Worm (Caenorhabditis elegans) whole organism, mixed stage, embryonic: ENCODE data around the gene irld-49.

Experiments used
- M03D4.4 ChIP-seq: sonication (generic microtip); optimal IDR thresholded peaks from 2 replicates; lab custom pipeline; 2017; ENCODE audit warnings: mild to moderate bottlenecking, missing genetic modification characterization, missing compliant biosample characterization
- bed-3 ChIP-seq: fragments of 200-800 bp; sonication (Bioruptor generic); optimal IDR thresholded peaks from 3 replicates; lab custom pipeline; 2018; ENCODE audit warnings: mild to moderate bottlenecking, missing genetic modification characterization, moderate library complexity, missing compliant biosample characterization
- blmp-1 ChIP-seq: fragments of 150-350 bp; optimal IDR thresholded peaks from 2 replicates; lab custom pipeline; 2014; ENCODE audit warnings: missing biosample characterization, missing genetic modification characterization
- ceh-83 ChIP-seq: fragments of 200-800 bp; sonication (Bioruptor generic); optimal IDR thresholded peaks from 2 replicates; lab custom pipeline; 2018; ENCODE audit warnings: mild to moderate bottlenecking, missing genetic modification characterization, missing compliant biosample characterization
- ces-1 ChIP-seq: fragments of 150-350 bp; optimal IDR thresholded peaks from 2 replicates; lab custom pipeline; 2014; ENCODE audit warnings: missing biosample characterization, missing genetic modification reagents, missing genetic modification characterization
- cnd-1 ChIP-seq: fragments of 200-800 bp; sonication (Bioruptor generic); optimal IDR thresholded peaks from 2 replicates; lab custom pipeline; 2018; ENCODE audit warnings: mild to moderate bottlenecking, missing genetic modification characterization, missing compliant biosample characterization
- drap-1 ChIP-seq: fragments of 200-800 bp; sonication (Bioruptor generic); optimal IDR thresholded peaks from 3 replicates; lab custom pipeline; 2018; ENCODE audit warnings: mild to moderate bottlenecking, missing genetic modification characterization, missing compliant biosample characterization
- elt-1 ChIP-seq: sonication (generic microtip); optimal IDR thresholded peaks from 2 replicates; lab custom pipeline; 2017; ENCODE audit warnings: missing genetic modification characterization, mild to moderate bottlenecking, missing compliant biosample characterization, antibody characterized with exemption, moderate library complexity, borderline replicate concordance; ENCODE audit not compliant: insufficient read depth
- elt-3 ChIP-seq: fragments of 150-350 bp; optimal IDR thresholded peaks from 2 replicates; lab custom pipeline; 2014; ENCODE audit warnings: missing biosample characterization, missing genetic modification characterization
- flh-1 ChIP-seq: fragments of 200-800 bp; sonication (Bioruptor generic); optimal IDR thresholded peaks from 2 replicates; lab custom pipeline; 2018; ENCODE audit warnings: mild to moderate bottlenecking, missing genetic modification characterization, moderate library complexity, missing compliant biosample characterization
- ham-2 ChIP-seq: fragments of 200-800 bp; sonication (Bioruptor generic); optimal IDR thresholded peaks from 2 replicates; lab custom pipeline; 2018; ENCODE audit warnings: mild to moderate bottlenecking, missing genetic modification characterization, missing compliant biosample characterization
- hlh-1 ChIP-seq: fragments of 150-350 bp; optimal IDR thresholded peaks from 2 replicates; lab custom pipeline; 2014; ENCODE audit warnings: missing biosample characterization, missing genetic modification reagents, missing genetic modification characterization
- lsy-2 ChIP-seq: fragments of 150-350 bp; optimal IDR thresholded peaks from 2 replicates; lab custom pipeline; 2014; ENCODE audit warnings: missing biosample characterization, missing genetic modification characterization
- mab-5 ChIP-seq: fragments of 150-350 bp; optimal IDR thresholded peaks from 2 replicates; lab custom pipeline; 2014; ENCODE audit warnings: missing biosample characterization, missing genetic modification characterization
- mep-1 ChIP-seq: fragments of 150-350 bp; optimal IDR thresholded peaks from 2 replicates; lab custom pipeline; 2017; ENCODE audit warnings: missing biosample characterization, missing genetic modification reagents, missing genetic modification characterization, inconsistent platforms
- mls-2 ChIP-seq: sonication (generic microtip); optimal IDR thresholded peaks from 2 replicates; lab custom pipeline; 2016; ENCODE audit warnings: mild to moderate bottlenecking, missing genetic modification characterization, moderate library complexity, missing compliant biosample characterization
- nhr-237 ChIP-seq: fragments of 150-350 bp; optimal IDR thresholded peaks from 2 replicates; lab custom pipeline; 2014; ENCODE audit warnings: missing biosample characterization, missing genetic modification characterization
- nhr-28 ChIP-seq: fragments of 150-350 bp; optimal IDR thresholded peaks from 2 replicates; lab custom pipeline; 2014; ENCODE audit warnings: missing biosample characterization, missing genetic modification characterization
- nhr-76 ChIP-seq: sonication (generic microtip); optimal IDR thresholded peaks from 2 replicates; lab custom pipeline; 2017; ENCODE audit warnings: missing biosample characterization, missing genetic modification characterization
- pha-4 ChIP-seq: fragments of 150-350 bp; optimal IDR thresholded peaks from 2 replicates; lab custom pipeline; 2018; ENCODE audit warnings: missing biosample characterization, missing genetic modification reagents, missing genetic modification characterization
- sem-2 ChIP-seq: fragments of 200-800 bp; sonication (Bioruptor generic); optimal IDR thresholded peaks from 2 replicates; lab custom pipeline; 2018; ENCODE audit warnings: mild to moderate bottlenecking, missing genetic modification characterization, missing compliant biosample characterization
- snpc-4 ChIP-seq: fragments of 150-350 bp; optimal IDR thresholded peaks from 2 replicates; lab custom pipeline; 2014; ENCODE audit warnings: missing biosample characterization, missing genetic modification characterization
- sptf-1 ChIP-seq: sonication (generic microtip); optimal IDR thresholded peaks from 2 replicates; lab custom pipeline; 2017; ENCODE audit warnings: mild to moderate bottlenecking, missing genetic modification characterization, moderate library complexity, missing compliant biosample characterization
- tbx-8 ChIP-seq: fragments of 200-800 bp; sonication (Bioruptor generic); optimal IDR thresholded peaks from 2 replicates; lab custom pipeline; 2018; ENCODE audit warnings: mild to moderate bottlenecking, missing genetic modification characterization, moderate library complexity, missing compliant biosample characterization
- unc-120 ChIP-seq: sonication (generic microtip); optimal IDR thresholded peaks from 2 replicates; lab custom pipeline; 2017; ENCODE audit warnings: missing genetic modification characterization, missing compliant biosample characterization; ENCODE audit not compliant: poor library complexity, severe bottlenecking
- unc-39 ChIP-seq: fragments of 150-350 bp; optimal IDR thresholded peaks from 2 replicates; lab custom pipeline; 2014; ENCODE audit warnings: missing biosample characterization, missing genetic modification characterization
- unc-62 ChIP-seq: fragments of 150-350 bp; optimal IDR thresholded peaks from 2 replicates; lab custom pipeline; 2014; ENCODE audit warnings: missing biosample characterization, missing genetic modification reagents, missing genetic modification characterization
- zip-8 ChIP-seq: fragments of 150-350 bp; optimal IDR thresholded peaks from 2 replicates; lab custom pipeline; 2014; ENCODE audit warnings: missing biosample characterization, missing genetic modification characterization
- ztf-11 ChIP-seq: fragments of 150-350 bp; optimal IDR thresholded peaks from 2 replicates; lab custom pipeline; 2014; ENCODE audit warnings: missing biosample characterization, missing genetic modification characterization

The irld-49 gene

DNA sequence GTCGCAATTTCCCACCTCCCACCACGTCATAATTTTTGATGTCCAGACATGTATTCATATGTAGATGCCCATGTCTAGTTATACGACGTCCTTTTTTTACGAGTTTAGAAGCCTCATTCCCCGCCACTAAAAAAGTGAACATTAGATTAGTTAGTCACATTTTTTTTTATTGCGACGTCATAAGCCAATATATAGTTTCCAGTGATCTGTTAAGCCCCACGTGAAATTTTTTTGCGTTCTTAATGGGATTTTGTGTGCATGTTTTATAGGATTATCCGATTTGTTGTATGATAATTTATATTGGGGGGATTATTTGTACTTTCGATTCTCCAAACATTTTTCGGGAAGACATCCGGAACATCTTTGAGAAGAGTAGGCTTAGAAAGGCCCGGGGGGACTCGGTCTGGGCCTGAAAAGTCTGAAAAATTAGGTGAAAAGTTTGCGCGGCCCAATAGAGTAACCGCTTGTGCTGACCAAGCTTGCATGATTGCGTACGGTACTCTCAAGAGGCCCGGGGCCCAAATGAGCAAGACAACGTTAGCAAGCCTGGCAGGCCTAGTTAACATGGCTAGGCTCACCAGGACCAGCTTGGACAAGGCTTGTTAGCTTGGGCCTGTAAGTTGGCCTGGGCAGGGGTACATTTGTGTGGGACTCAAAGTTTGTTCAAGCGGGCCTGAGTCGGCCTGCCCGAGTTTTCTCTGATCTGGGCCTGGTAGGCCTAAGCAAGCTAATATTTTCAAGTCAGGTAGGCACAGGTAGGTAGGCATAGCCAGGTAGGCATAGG lies 21.4 kb downstream of the irld-49 start:
- TF ChIP-seq bed-3 (GFP tag; lab: Kevin White, UChicago) (no peak), pha-4 (no peak), ces-1 (GFP tag; lab: Kevin White, UChicago) (no peak)

DNA sequence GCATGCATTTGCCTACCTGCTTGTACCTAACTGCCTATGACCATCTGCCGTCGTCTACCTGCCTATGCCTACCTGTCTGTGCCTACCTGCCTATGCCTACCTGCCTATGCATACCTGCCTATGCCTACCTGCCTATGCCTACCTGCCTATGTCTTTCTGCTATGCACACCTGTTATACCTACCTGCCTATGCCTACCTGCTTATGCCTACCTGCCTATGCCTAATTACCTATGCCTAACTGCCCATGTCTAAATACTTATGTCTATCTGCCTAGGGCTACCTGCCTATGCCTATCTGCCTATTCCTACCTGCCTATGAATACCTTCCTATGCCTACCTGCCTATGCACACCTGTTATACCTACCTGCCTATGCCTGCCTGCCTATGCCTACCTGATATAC lies 22.4 kb downstream of the irld-49 start:
- no peak for TF ChIP-seq pha-4
- no peak for TF ChIP-seq zip-8 (tag; lab: Kevin White, UChicago)
- no peak for TF ChIP-seq nhr-28
- TF ChIP-seq hlh-1, result no peak
- no peak for TF ChIP-seq snpc-4
- no peak for TF ChIP-seq drap-1
- TF ChIP-seq nhr-76, result no peak
- TF ChIP-seq ceh-83, result no peak
- TF ChIP-seq cnd-1 (tag; lab: Kevin White, UChicago), result no peak
- TF ChIP-seq sem-2 (GFP tag; lab: Kevin White, UChicago), result no peak
- TF ChIP-seq, all 35 proteins: peak for 0

DNA sequence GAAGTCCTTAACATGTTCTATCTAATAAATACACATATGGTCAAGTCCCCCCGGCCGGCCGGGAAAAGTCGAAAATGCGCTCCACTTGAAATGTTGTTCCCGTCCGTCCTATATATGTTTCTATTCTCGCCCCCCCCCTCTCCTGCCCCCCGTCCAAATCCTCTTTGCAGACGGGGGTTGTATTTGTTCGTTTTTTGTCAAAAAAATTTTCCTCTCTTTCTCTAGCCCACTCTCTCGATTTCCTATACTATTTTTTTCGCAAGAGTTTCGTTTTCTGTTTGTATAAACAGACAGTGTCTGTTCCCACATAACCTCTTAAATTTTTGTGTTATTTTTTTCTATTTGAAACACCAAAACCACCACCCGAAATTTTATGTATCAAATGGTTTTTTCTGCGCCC lies 23.1 kb downstream of the irld-49 start:
- no peak for TF ChIP-seq ztf-11 (tag; lab: Kevin White, UChicago)
- TF ChIP-seq blmp-1 (tag; lab: Kevin White, UChicago), result no peak
- TF ChIP-seq ham-2, result no peak
- no peak for TF ChIP-seq mep-1
- no peak for TF ChIP-seq unc-120 (tag; lab: Kevin White, UChicago)
- TF ChIP-seq lsy-2 (tag; lab: Kevin White, UChicago), result no peak
- no peak for TF ChIP-seq ces-1 (GFP tag; lab: Kevin White, UChicago)
- no peak for TF ChIP-seq snpc-4
- no peak for TF ChIP-seq cnd-1 (tag; lab: Kevin White, UChicago)
- TF ChIP-seq nhr-237, result no peak
- TF ChIP-seq flh-1, result no peak
- no peak for TF ChIP-seq mls-2 (tag; lab: Kevin White, UChicago)
- TF ChIP-seq elt-1 (tag; lab: Kevin White, UChicago), result no peak
- no peak for TF ChIP-seq mab-5 (tag; lab: Kevin White, UChicago)
- no peak for TF ChIP-seq pha-4
- no peak for TF ChIP-seq zip-8 (tag; lab: Kevin White, UChicago)
- no peak for TF ChIP-seq unc-39 (tag; lab: Kevin White, UChicago)
- no peak for TF ChIP-seq M03D4.4 (tag; lab: Kevin White, UChicago)

DNA sequence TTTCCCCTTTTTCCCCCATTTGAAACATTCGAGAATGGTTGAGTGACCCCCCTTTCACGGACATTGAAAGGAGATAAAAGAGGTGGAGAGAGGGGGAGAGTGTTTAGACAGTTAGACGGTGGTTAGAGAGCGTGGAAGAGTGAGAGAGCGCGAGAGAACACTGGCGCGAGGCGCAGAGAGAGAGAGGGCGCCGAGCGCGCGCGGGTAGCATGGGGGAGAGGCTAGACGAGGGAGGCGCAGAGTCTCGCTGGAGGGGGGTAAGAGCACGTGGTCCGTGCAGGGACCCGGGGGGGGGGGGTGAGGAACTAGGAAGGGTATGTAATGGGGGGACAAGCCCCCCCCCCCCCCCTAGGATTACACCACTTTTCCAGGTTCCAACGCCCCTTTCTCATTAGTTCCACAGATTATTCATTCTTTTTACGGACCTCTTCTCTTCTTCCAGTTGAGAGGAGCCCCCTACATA lies 30.0 kb downstream of the irld-49 start:
- no peak for TF ChIP-seq elt-1 (tag; lab: Kevin White, UChicago)
- TF ChIP-seq drap-1, result no peak
- peak; percentile 48 for TF ChIP-seq blmp-1 (tag; lab: Kevin White, UChicago)
- peak; percentile 56 for TF ChIP-seq M03D4.4 (tag; lab: Kevin White, UChicago)
- peak; percentile 74 for TF ChIP-seq elt-3 (tag; lab: Kevin White, UChicago)
- TF ChIP-seq lsy-2 (tag; lab: Kevin White, UChicago), result peak; percentile 43
- TF ChIP-seq unc-62, result peak; percentile 51
- no peak for TF ChIP-seq mab-5 (tag; lab: Kevin White, UChicago)
- TF ChIP-seq nhr-76, result no peak
- peak; percentile 68 for TF ChIP-seq ham-2
- TF ChIP-seq mep-1, result peak; percentile 60
- TF ChIP-seq flh-1, result peak; percentile 15
- peak; percentile 82 for TF ChIP-seq nhr-237
- peak; percentile 54 for TF ChIP-seq ztf-11 (tag; lab: Kevin White, UChicago)
- no peak for TF ChIP-seq tbx-8
- peak; percentile 26 for TF ChIP-seq hlh-1
- peak; percentile 83 for TF ChIP-seq ces-1 (GFP tag; lab: Kevin White, UChicago)
- TF ChIP-seq unc-120 (tag; lab: Kevin White, UChicago), result peak; percentile 50
- TF ChIP-seq pha-4, result peak; percentile 82
- TF ChIP-seq sptf-1, result peak; percentile 69
- TF ChIP-seq mls-2 (tag; lab: Kevin White, UChicago), result peak; percentile 62
- TF ChIP-seq bed-3 (GFP tag; lab: Kevin White, UChicago), result peak; percentile 49

DNA sequence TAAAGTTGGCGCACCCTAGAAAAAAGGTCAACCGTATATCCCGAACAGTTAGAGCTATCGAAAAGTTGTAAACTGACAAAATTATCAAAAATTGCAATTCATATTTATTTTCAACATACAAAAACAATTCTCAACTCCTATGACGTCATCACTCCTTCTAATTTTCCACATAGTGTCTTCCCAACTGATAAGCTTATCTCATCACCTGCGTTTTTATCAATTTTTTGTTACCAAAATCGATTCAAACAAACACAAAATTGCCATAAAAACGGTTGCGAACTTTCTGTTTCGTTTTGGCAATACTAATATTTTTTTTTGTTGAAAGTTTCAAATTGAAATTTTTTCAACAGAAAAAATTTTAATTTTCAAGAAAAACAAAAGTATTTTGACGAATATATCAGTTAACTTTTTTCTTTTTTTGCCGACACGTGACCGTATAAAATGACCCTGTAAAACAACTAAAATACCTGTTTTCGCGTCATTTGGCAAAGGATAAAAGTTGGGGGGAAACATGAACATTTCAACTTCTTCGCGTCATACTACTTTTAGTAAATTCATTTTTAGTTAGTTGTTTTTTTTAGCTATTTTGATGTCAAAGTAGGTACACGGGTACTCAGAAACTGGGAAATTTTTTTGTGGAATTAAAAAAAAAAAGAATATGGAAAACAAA lies 31.7 kb downstream of the irld-49 start:
- peak; percentile 87 for TF ChIP-seq zip-8 (tag; lab: Kevin White, UChicago)
- TF ChIP-seq unc-120 (tag; lab: Kevin White, UChicago), result no peak
